Fruit fly (Drosophila melanogaster) whole organism, embryonic: ENCODE measurements around the gene CG15160.

ENCODE experiments used
- Abd-B ChIP-seq: fragments of 200-800 bp; sonication (Bioruptor generic); optimal IDR thresholded peaks from 2 replicates; lab custom pipeline; 2018; ENCODE audit warnings: missing biosample characterization, mild to moderate bottlenecking, missing genetic modification characterization, moderate library complexity
- Antp ChIP-seq: fragments of 200-800 bp; sonication (Bioruptor generic); optimal IDR thresholded peaks from 3 replicates; lab custom pipeline; 2016; ENCODE audit warnings: missing biosample characterization, missing genetic modification characterization
- C15 ChIP-seq: fragments of 200-800 bp; sonication (Bioruptor generic); IDR thresholded peaks from 3 replicates; pipeline ENCODE4 v1.3.6; 2022; ENCODE audit warnings: missing biosample characterization, missing genetic modification characterization
- CG10209 ChIP-seq: fragments of 200-800 bp; sonication (Bioruptor generic); optimal IDR thresholded peaks from 3 replicates; lab custom pipeline; 2017; ENCODE audit warnings: missing biosample characterization, mild to moderate bottlenecking, missing genetic modification characterization, missing genetic modification reagents
- CG10959 ChIP-seq: fragments of 200-800 bp; sonication (Bioruptor generic); IDR thresholded peaks from 2 replicates; pipeline ENCODE4 v1.3.6; 2022; ENCODE audit warnings: missing biosample characterization, missing genetic modification characterization
- CG10979 ChIP-seq: fragments of 200-800 bp; sonication (Bioruptor generic); optimal IDR thresholded peaks from 2 replicates; lab custom pipeline; 2018; ENCODE audit warnings: missing biosample characterization, mild to moderate bottlenecking, missing genetic modification characterization, moderate library complexity
- CG11247 ChIP-seq: fragments of 200-800 bp; sonication (Bioruptor generic); IDR thresholded peaks from 2 replicates; pipeline ENCODE4 v1.3.6; 2022; ENCODE audit warnings: missing biosample characterization, missing genetic modification characterization
- CG12391 ChIP-seq: fragments of 200-800 bp; sonication (Bioruptor generic); optimal IDR thresholded peaks from 3 replicates; lab custom pipeline; 2018; ENCODE audit warnings: missing biosample characterization, mild to moderate bottlenecking, missing genetic modification characterization, moderate library complexity
- CG15601 ChIP-seq: fragments of 200-800 bp; sonication (Bioruptor generic); optimal IDR thresholded peaks from 3 replicates; lab custom pipeline; 2019; ENCODE audit warnings: missing biosample characterization, mild to moderate bottlenecking, missing genetic modification characterization, moderate library complexity
- CG1647 ChIP-seq: fragments of 200-800 bp; sonication (Bioruptor generic); optimal IDR thresholded peaks from 3 replicates; lab custom pipeline; 2016; ENCODE audit warnings: missing biosample characterization, missing genetic modification characterization
- CG17186 ChIP-seq: fragments of 200-800 bp; sonication (Bioruptor generic); optimal IDR thresholded peaks from 3 replicates; lab custom pipeline; 2017; ENCODE audit warnings: missing biosample characterization, missing genetic modification reagents, missing genetic modification characterization
- CG18011 ChIP-seq: fragments of 200-800 bp; sonication (Bioruptor generic); optimal IDR thresholded peaks from 2 replicates; lab custom pipeline; 2017; ENCODE audit warnings: missing biosample characterization, missing genetic modification characterization, mild to moderate bottlenecking, moderate library complexity, missing genotype
- CG2116 ChIP-seq: fragments of 200-800 bp; sonication (Bioruptor generic); optimal IDR thresholded peaks from 3 replicates; lab custom pipeline; 2018; ENCODE audit warnings: missing biosample characterization, mild to moderate bottlenecking, missing genetic modification characterization
- CG30403 ChIP-seq: fragments of 200-800 bp; sonication (Bioruptor generic); optimal IDR thresholded peaks from 3 replicates; lab custom pipeline; 2016; ENCODE audit warnings: missing biosample characterization, missing genetic modification characterization
- CG33557 ChIP-seq: fragments of 200-800 bp; sonication (Bioruptor generic); optimal IDR thresholded peaks from 2 replicates; lab custom pipeline; 2019; ENCODE audit warnings: missing biosample characterization, mild to moderate bottlenecking, missing genetic modification characterization, moderate library complexity
- CG6254 ChIP-seq: fragments of 200-800 bp; sonication (Bioruptor generic); optimal IDR thresholded peaks from 3 replicates; lab custom pipeline; 2017; ENCODE audit warnings: mild to moderate bottlenecking, missing biosample characterization, missing genetic modification reagents, missing genetic modification characterization
- CG7271 ChIP-seq: fragments of 200-800 bp; sonication (Bioruptor generic); optimal IDR thresholded peaks from 2 replicates; lab custom pipeline; 2018; ENCODE audit warnings: missing biosample characterization, mild to moderate bottlenecking, missing genetic modification characterization, moderate library complexity
- CG8089 ChIP-seq: fragments of 200-800 bp; sonication (Bioruptor generic); optimal IDR thresholded peaks from 3 replicates; lab custom pipeline; 2016; ENCODE audit warnings: missing biosample characterization, missing genetic modification characterization
- CG9609 ChIP-seq: fragments of 200-800 bp; sonication (Bioruptor generic); optimal IDR thresholded peaks from 3 replicates; lab custom pipeline; 2016; ENCODE audit warnings: missing biosample characterization, missing genetic modification characterization
- CG9876 ChIP-seq: fragments of 200-800 bp; sonication (Bioruptor generic); optimal IDR thresholded peaks from 2 replicates; lab custom pipeline; 2016; ENCODE audit warnings: missing biosample characterization, missing genetic modification characterization
- Dref ChIP-seq: fragments of 200-800 bp; sonication (Bioruptor generic); IDR thresholded peaks from 2 replicates; pipeline ENCODE4 v1.3.6; 2022; ENCODE audit warnings: missing biosample characterization, missing genetic modification characterization
- Gug ChIP-seq: fragments of 200-800 bp; sonication (Bioruptor generic); IDR thresholded peaks from 4 replicates; pipeline ENCODE4 v1.3.6; 2022; ENCODE audit warnings: missing biosample characterization, missing genetic modification characterization
- HLHmδ ChIP-seq: fragments of 200-800 bp; sonication (Bioruptor generic); optimal IDR thresholded peaks from 2 replicates; lab custom pipeline; 2018; ENCODE audit warnings: missing biosample characterization, mild to moderate bottlenecking, missing genetic modification characterization, moderate library complexity
- Hey ChIP-seq: fragments of 200-800 bp; sonication (Bioruptor generic); optimal IDR thresholded peaks from 3 replicates; lab custom pipeline; 2018; ENCODE audit warnings: missing biosample characterization, mild to moderate bottlenecking, missing genetic modification characterization
- Max ChIP-seq: fragments of 200-800 bp; sonication (Bioruptor generic); optimal IDR thresholded peaks from 2 replicates; lab custom pipeline; 2016; ENCODE audit warnings: missing biosample characterization, mild to moderate bottlenecking, missing genetic modification characterization
- Opbp ChIP-seq: fragments of 200-800 bp; sonication (Bioruptor generic); IDR thresholded peaks from 3 replicates; pipeline ENCODE4 v1.3.6; 2022; ENCODE audit warnings: missing biosample characterization, missing genetic modification characterization; ENCODE audit not compliant: partially characterized antibody
- Ravus ChIP-seq: fragments of 200-800 bp; sonication (Bioruptor generic); IDR thresholded peaks from 2 replicates; pipeline ENCODE4 v1.3.6; 2022; ENCODE audit warnings: missing biosample characterization, missing genetic modification characterization
- Sry-δ ChIP-seq: fragments of 200-800 bp; sonication (Bioruptor generic); optimal IDR thresholded peaks from 2 replicates; lab custom pipeline; 2016; ENCODE audit warnings: missing biosample characterization, missing genetic modification characterization
- Trl ChIP-seq, 3 experiments: fragments of >200 bp in 2 of 3; fragments of 200-800 bp in 1 of 3; sonication (Bioruptor generic) in 1 of 3; optimal IDR thresholded peaks; 2 replicates in 1 of 3; 3 replicates in 2 of 3; lab custom pipeline; 2016 to 2017; ENCODE audit warnings: missing biosample characterization in 1 of 3, missing genetic modification characterization in 1 of 3
- Xbp1 ChIP-seq: fragments of 200-800 bp; sonication (Bioruptor generic); optimal IDR thresholded peaks from 3 replicates; lab custom pipeline; 2016; ENCODE audit warnings: missing biosample characterization, mild to moderate bottlenecking, missing genetic modification characterization
- abd-A ChIP-seq: fragments of 200-800 bp; sonication (Bioruptor generic); optimal IDR thresholded peaks from 3 replicates; lab custom pipeline; 2019; ENCODE audit warnings: missing biosample characterization, mild to moderate bottlenecking, missing genetic modification characterization, moderate library complexity
- ac ChIP-seq: fragments of 200-800 bp; sonication (Bioruptor generic); optimal IDR thresholded peaks from 3 replicates; lab custom pipeline; 2017; ENCODE audit warnings: missing biosample characterization, mild to moderate bottlenecking, missing genetic modification characterization
- bigmax ChIP-seq: fragments of 200-800 bp; sonication (Bioruptor generic); optimal IDR thresholded peaks from 2 replicates; lab custom pipeline; 2018; ENCODE audit warnings: missing biosample characterization, mild to moderate bottlenecking, missing genetic modification characterization
- br ChIP-seq: fragments of >200 bp; optimal IDR thresholded peaks from 2 replicates; lab custom pipeline; 2017
- btn ChIP-seq: fragments of 200-800 bp; sonication (Bioruptor generic); optimal IDR thresholded peaks from 2 replicates; lab custom pipeline; 2016; ENCODE audit warnings: missing biosample characterization, missing genetic modification characterization
- cas ChIP-seq: fragments of 200-800 bp; sonication (Bioruptor generic); IDR thresholded peaks from 2 replicates; pipeline ENCODE4 v1.3.6; 2022; ENCODE audit warnings: missing biosample characterization, missing genetic modification characterization
- chif ChIP-seq, 2 experiments: fragments of 200-800 bp; sonication (Bioruptor generic); optimal IDR thresholded peaks; 3 replicates each; lab custom pipeline; 2016; ENCODE audit warnings: missing biosample characterization in 2 of 2, missing genetic modification characterization in 2 of 2
- fru ChIP-seq: fragments of >200 bp; optimal IDR thresholded peaks from 2 replicates; lab custom pipeline; 2017
- gcm2 ChIP-seq: fragments of 200-800 bp; sonication (Bioruptor generic); optimal IDR thresholded peaks from 2 replicates; lab custom pipeline; 2016; ENCODE audit warnings: missing biosample characterization, missing genetic modification characterization
- gro ChIP-seq: fragments of 200-800 bp; sonication (Bioruptor generic); optimal IDR thresholded peaks from 2 replicates; lab custom pipeline; 2016; ENCODE audit warnings: missing biosample characterization, missing genetic modification characterization
- gsb ChIP-seq: fragments of 200-800 bp; sonication (Bioruptor generic); IDR thresholded peaks from 2 replicates; pipeline ENCODE4 v1.3.6; 2022; ENCODE audit warnings: missing biosample characterization, missing genetic modification characterization
- kah ChIP-seq: fragments of 200-800 bp; sonication (Bioruptor generic); optimal IDR thresholded peaks from 2 replicates; lab custom pipeline; 2018; ENCODE audit warnings: missing biosample characterization, mild to moderate bottlenecking, missing genetic modification characterization
- lab ChIP-seq: fragments of 200-800 bp; sonication (Bioruptor generic); optimal IDR thresholded peaks from 3 replicates; lab custom pipeline; 2017; ENCODE audit warnings: missing biosample characterization, missing genetic modification characterization, mild to moderate bottlenecking, moderate library complexity, missing genetic modification reagents
- row ChIP-seq: fragments of 200-800 bp; sonication (Bioruptor generic); IDR thresholded peaks from 3 replicates; pipeline ENCODE4 v1.3.6; 2022; ENCODE audit warnings: missing biosample characterization, missing genetic modification characterization
- sob ChIP-seq: fragments of 200-800 bp; sonication (Bioruptor generic); IDR thresholded peaks from 2 replicates; pipeline ENCODE4 v1.3.6; 2022; ENCODE audit warnings: missing biosample characterization, missing genetic modification characterization
- stwl ChIP-seq: fragments of 200-800 bp; sonication (Bioruptor generic); optimal IDR thresholded peaks from 3 replicates; lab custom pipeline; 2018; ENCODE audit warnings: missing biosample characterization, mild to moderate bottlenecking, missing genetic modification characterization, moderate library complexity
- tna ChIP-seq: fragments of 200-800 bp; sonication (Bioruptor generic); IDR thresholded peaks from 2 replicates; pipeline ENCODE4 v1.3.6; 2022; ENCODE audit warnings: missing biosample characterization, missing genetic modification characterization; ENCODE audit not compliant: partially characterized antibody
- twi ChIP-seq: fragments of 200-800 bp; optimal IDR thresholded peaks from 2 replicates; lab custom pipeline; 2019; ENCODE audit warnings: missing biosample characterization, mild to moderate bottlenecking, missing genetic modification characterization, moderate library complexity
- vvl ChIP-seq: fragments of 200-800 bp; sonication (Bioruptor generic); IDR thresholded peaks from 2 replicates; pipeline ENCODE4 v1.3.6; 2022; ENCODE audit warnings: missing biosample characterization, missing genetic modification characterization

CG15160 gene

DNA sequence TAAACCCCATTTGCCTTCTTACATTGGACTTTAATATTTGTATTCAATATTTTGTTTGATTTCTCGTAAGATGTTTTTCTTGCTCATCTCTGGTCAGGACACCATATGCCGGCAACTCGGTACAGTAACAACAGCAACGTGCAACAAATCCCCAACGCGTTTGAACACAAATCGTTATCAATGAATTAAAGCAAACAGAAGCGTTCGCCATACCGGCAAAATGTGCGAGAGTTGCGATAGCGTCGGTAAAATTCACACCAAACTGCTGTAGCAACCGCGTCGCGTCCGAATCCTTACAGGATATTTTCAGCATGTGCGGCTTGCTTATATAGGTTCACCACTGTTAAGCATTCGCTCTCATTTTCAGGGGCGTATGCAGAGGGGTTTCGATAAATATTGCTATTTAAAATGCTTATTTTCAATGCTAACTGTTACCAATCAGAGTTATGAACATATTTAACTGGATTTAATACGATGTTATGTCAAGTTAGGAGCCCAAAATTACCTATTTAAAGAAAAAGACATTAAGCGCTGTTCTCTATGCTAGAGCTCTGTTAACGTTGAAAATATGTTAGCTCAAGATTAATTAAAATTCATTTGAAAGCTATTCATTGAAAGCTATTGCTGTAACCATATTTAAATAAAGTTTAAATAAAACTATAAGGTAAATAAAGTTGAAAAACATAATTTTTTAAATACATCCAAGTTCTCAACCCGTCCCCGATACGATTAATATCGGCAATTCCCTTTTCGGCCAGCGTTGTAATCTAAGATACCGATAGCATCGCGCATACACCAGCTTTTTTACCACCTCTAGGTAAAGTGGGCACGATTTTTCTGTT is at the start of gene CG15160, which contains the start of gene Pde11 (continued):
- TF ChIP-seq Dref (GFP tag; lab: Robert Waterston, UW) (peak; percentile 88), CG6254 (no peak), CG11247 (no peak), twi (peak; percentile 22), stwl (tag; lab: Kevin White, UChicago) (peak; percentile 85), Max (peak; percentile 13), gsb (GFP tag; lab: Robert Waterston, UW) (no peak), Opbp (GFP tag; lab: Robert Waterston, UW) (peak; percentile 99), Abd-B (GFP tag; lab: Kevin White, UChicago) (peak; percentile 34), Ravus (no peak), CG9876 (peak; percentile 11), CG17186 (GFP tag; lab: Kevin White, UChicago) (peak; percentile 77), CG30403 (GFP tag; lab: Kevin White, UChicago) (peak; percentile 40), Xbp1 (GFP tag; lab: Kevin White, UChicago) (peak; percentile 5), C15 (GFP tag; lab: Robert Waterston, UW) (0 out of 3 replicates have a peak, but pooled peaks have one; percentile 7), CG10209 (GFP tag; lab: Kevin White, UChicago) (no peak), fru (lab: Kevin White, UChicago) (no peak), sob (GFP tag; lab: Robert Waterston, UW) (peak; percentile 66; the same call in 1 of the 2 replicates), Gug (GFP tag; lab: Robert Waterston, UW) (peak; percentile 83; the same call in 2 of the 4 replicates), lab (GFP tag; lab: Kevin White, UChicago) (peak; percentile 53), CG10959 (GFP tag; lab: Robert Waterston, UW) (no peak), CG18011 (GFP tag; lab: Kevin White, UChicago) (no peak), chif (GFP tag; optimal IDR thresholded peaks at IDR 0.05; lab: Kevin White, UChicago) (no peak), cas (GFP tag; lab: Robert Waterston, UW) (no peak), tna (GFP tag; lab: Robert Waterston, UW) (peak; percentile 98), kah (GFP tag; lab: Kevin White, UChicago) (no peak), Trl (optimal IDR thresholded peaks at IDR 0.05; lab: Kevin White, UChicago) (no peak), Trl (GFP tag; optimal IDR thresholded peaks at IDR 0.05; lab: Kevin White, UChicago) (no peak), CG9609 (GFP tag; lab: Kevin White, UChicago) (no peak), CG8089 (GFP tag; lab: Kevin White, UChicago) (no peak), gcm2 (GFP tag; lab: Kevin White, UChicago) (no peak), CG12391 (tag; lab: Kevin White, UChicago) (no peak), abd-A (no peak), br (lab: Kevin White, UChicago) (no peak), vvl (GFP tag; lab: Robert Waterston, UW) (no peak), CG33557 (GFP tag; lab: Kevin White, UChicago) (peak; percentile 20), bigmax (GFP tag; lab: Kevin White, UChicago) (no peak), gro (GFP tag; lab: Kevin White, UChicago) (no peak), btn (GFP tag; lab: Kevin White, UChicago) (no peak), row (GFP tag; lab: Robert Waterston, UW) (peak; percentile 79), CG7271 (tag; lab: Kevin White, UChicago) (no peak), ac (GFP tag; lab: Kevin White, UChicago) (no peak), CG1647 (GFP tag; lab: Kevin White, UChicago) (no peak), CG2116 (GFP tag; lab: Kevin White, UChicago) (peak; percentile 99), Hey (no peak), Sry-δ (peak; percentile 98), HLHmδ (GFP tag; lab: Kevin White, UChicago) (no peak), Antp (GFP tag; lab: Kevin White, UChicago) (no peak), CG10979 (tag; lab: Kevin White, UChicago) (no peak), CG15601 (tag; lab: Kevin White, UChicago) (peak; percentile 35)
